Worm (Caenorhabditis elegans): ENCODE results near the gene C02H6.1.

The C02H6.1 gene

ce11 chrV:7411695-7412094 is 22.0 kb upstream of the C02H6.1 start, which contains the start of gene str-41:
Gene str-41, plus strand, starts transcription at chrV:7411995.
- TF ChIP-seq ztf-29 (GFP tag; IDR thresholded peaks at IDR 0.05) (no peak), T22C8.4 (GFP tag; IDR thresholded peaks at IDR 0.05) (no peak), flt-1 (GFP tag; IDR thresholded peaks at IDR 0.05) (no peak), tab-1 (GFP tag; IDR thresholded peaks at IDR 0.05) (no peak), ref-1 (GFP tag; conservative IDR thresholded peaks at IDR 0.05) (no peak), cog-1 (tag; optimal IDR thresholded peaks at IDR 0.05) (no peak), klf-2 (GFP tag; conservative IDR thresholded peaks at IDR 0.05) (no peak), ztf-23 (GFP tag; IDR thresholded peaks at IDR 0.05) (no peak), med-1 (GFP tag; optimal IDR thresholded peaks at IDR 0.05; ENCODE audit: insufficient read depth) (no peak)

- no peak for TF ChIP-seq T22C8.4 (GFP tag; IDR thresholded peaks at IDR 0.05)
- TF ChIP-seq klf-2 (GFP tag; conservative IDR thresholded peaks at IDR 0.05): no peak
- no peak for TF ChIP-seq ztf-23 (GFP tag; IDR thresholded peaks at IDR 0.05)
- no peak for TF ChIP-seq flt-1 (GFP tag; IDR thresholded peaks at IDR 0.05)
- no peak for TF ChIP-seq med-1 (GFP tag; optimal IDR thresholded peaks at IDR 0.05; ENCODE audit: insufficient read depth)
- TF ChIP-seq tab-1 (GFP tag; IDR thresholded peaks at IDR 0.05): no peak
- no peak for TF ChIP-seq ztf-29 (GFP tag; IDR thresholded peaks at IDR 0.05)
- no peak for TF ChIP-seq ref-1 (GFP tag; conservative IDR thresholded peaks at IDR 0.05)
- no peak for TF ChIP-seq cog-1 (tag; optimal IDR thresholded peaks at IDR 0.05)
Observed at ce11 chrV:7409599-7409998, 19.9 kb upstream of the C02H6.1 start, which contains the start of gene R13D7.2. Gene R13D7.2, plus strand, starts transcription at chrV:7409899.

- TF ChIP-seq tab-1 (GFP tag; IDR thresholded peaks at IDR 0.05): no peak
- no peak for TF ChIP-seq ztf-29 (GFP tag; IDR thresholded peaks at IDR 0.05)
- no peak for TF ChIP-seq med-1 (GFP tag; optimal IDR thresholded peaks at IDR 0.05; ENCODE audit: insufficient read depth)
- TF ChIP-seq ztf-23 (GFP tag; IDR thresholded peaks at IDR 0.05): no peak
- no peak for TF ChIP-seq klf-2 (GFP tag; conservative IDR thresholded peaks at IDR 0.05)
- no peak for TF ChIP-seq ref-1 (GFP tag; conservative IDR thresholded peaks at IDR 0.05)
- TF ChIP-seq T22C8.4 (GFP tag; IDR thresholded peaks at IDR 0.05): no peak
- no peak for TF ChIP-seq flt-1 (GFP tag; IDR thresholded peaks at IDR 0.05)
- no peak for TF ChIP-seq cog-1 (tag; optimal IDR thresholded peaks at IDR 0.05)
Observed at ce11 chrV:7408520-7408919, 18.8 kb upstream of the C02H6.1 start, which contains the start of gene srt-6. Gene srt-6, minus strand, starts transcription at chrV:7408814.

ce11 chrV:7403501-7403900 is 13.8 kb upstream of the C02H6.1 start:
- TF ChIP-seq flt-1 (GFP tag; IDR thresholded peaks at IDR 0.05) (no peak), cog-1 (tag; optimal IDR thresholded peaks at IDR 0.05) (no peak), T22C8.4 (GFP tag; IDR thresholded peaks at IDR 0.05) (no peak), ztf-23 (GFP tag; IDR thresholded peaks at IDR 0.05) (no peak), klf-2 (GFP tag; conservative IDR thresholded peaks at IDR 0.05) (no peak), ref-1 (GFP tag; conservative IDR thresholded peaks at IDR 0.05) (no peak), tab-1 (GFP tag; IDR thresholded peaks at IDR 0.05) (no peak), ztf-29 (GFP tag; IDR thresholded peaks at IDR 0.05) (no peak), med-1 (GFP tag; optimal IDR thresholded peaks at IDR 0.05; ENCODE audit: insufficient read depth) (no peak)

- TF ChIP-seq flt-1 (GFP tag; IDR thresholded peaks at IDR 0.05) (no peak), med-1 (GFP tag; optimal IDR thresholded peaks at IDR 0.05; ENCODE audit: insufficient read depth) (no peak), klf-2 (GFP tag; conservative IDR thresholded peaks at IDR 0.05) (no peak), ref-1 (GFP tag; conservative IDR thresholded peaks at IDR 0.05) (no peak), ztf-23 (GFP tag; IDR thresholded peaks at IDR 0.05) (no peak), tab-1 (GFP tag; IDR thresholded peaks at IDR 0.05) (no peak), ztf-29 (GFP tag; IDR thresholded peaks at IDR 0.05) (no peak), T22C8.4 (GFP tag; IDR thresholded peaks at IDR 0.05) (no peak), cog-1 (tag; optimal IDR thresholded peaks at IDR 0.05) (no peak)
Observed at ce11 chrV:7402355-7402754, 12.7 kb upstream of the C02H6.1 start, which contains the start of gene srj-13. Gene srj-13, plus strand, starts transcription at chrV:7402655.

ce11 chrV:7400588-7400987 is 10.9 kb upstream of the C02H6.1 start, which contains the start of gene srx-60:
Gene srx-60, plus strand, starts transcription at chrV:7400888.
- TF ChIP-seq klf-2 (GFP tag; conservative IDR thresholded peaks at IDR 0.05) (no peak), ztf-29 (GFP tag; IDR thresholded peaks at IDR 0.05) (no peak), ref-1 (GFP tag; conservative IDR thresholded peaks at IDR 0.05) (no peak), T22C8.4 (GFP tag; IDR thresholded peaks at IDR 0.05) (no peak), cog-1 (tag; optimal IDR thresholded peaks at IDR 0.05) (no peak)

ce11 chrV:7400095-7400494 is 10.4 kb upstream of the C02H6.1 start, which contains the start of gene cnc-9:
Gene cnc-9, minus strand, starts transcription at chrV:7400195.
- TF ChIP-seq T22C8.4 (GFP tag; IDR thresholded peaks at IDR 0.05) (no peak), ztf-23 (GFP tag; IDR thresholded peaks at IDR 0.05) (no peak), ztf-29 (GFP tag; IDR thresholded peaks at IDR 0.05) (no peak), flt-1 (GFP tag; IDR thresholded peaks at IDR 0.05) (no peak), cog-1 (tag; optimal IDR thresholded peaks at IDR 0.05) (no peak), klf-2 (GFP tag; conservative IDR thresholded peaks at IDR 0.05) (no peak), ref-1 (GFP tag; conservative IDR thresholded peaks at IDR 0.05) (no peak), tab-1 (GFP tag; IDR thresholded peaks at IDR 0.05) (no peak), med-1 (GFP tag; optimal IDR thresholded peaks at IDR 0.05; ENCODE audit: insufficient read depth) (no peak)

- no peak for TF ChIP-seq klf-2 (GFP tag; conservative IDR thresholded peaks at IDR 0.05)
Observed at ce11 chrV:7399202-7399601, 9.5 kb upstream of the C02H6.1 start, which contains the start of gene gst-41. Gene gst-41, minus strand, starts transcription at chrV:7399302.

ce11 chrV:7395359-7395758 is 5.7 kb upstream of the C02H6.1 start, which contains the start of gene srx-9:
Gene srx-9, minus strand, starts transcription at chrV:7395459.
- no peak for TF ChIP-seq T22C8.4 (GFP tag; IDR thresholded peaks at IDR 0.05)
- no peak for TF ChIP-seq tab-1 (GFP tag; IDR thresholded peaks at IDR 0.05)
- no peak for TF ChIP-seq flt-1 (GFP tag; IDR thresholded peaks at IDR 0.05)
- TF ChIP-seq med-1 (GFP tag; optimal IDR thresholded peaks at IDR 0.05; ENCODE audit: insufficient read depth): no peak
- no peak for TF ChIP-seq ztf-23 (GFP tag; IDR thresholded peaks at IDR 0.05)
- TF ChIP-seq cog-1 (tag; optimal IDR thresholded peaks at IDR 0.05): no peak
- no peak for TF ChIP-seq klf-2 (GFP tag; conservative IDR thresholded peaks at IDR 0.05)
- TF ChIP-seq ztf-29 (GFP tag; IDR thresholded peaks at IDR 0.05): no peak
- TF ChIP-seq ref-1 (GFP tag; conservative IDR thresholded peaks at IDR 0.05): no peak

ce11 chrV:7391933-7392332 is 2.3 kb upstream of the C02H6.1 start, which contains the start of gene fbxa-105:
Gene fbxa-105, minus strand, starts transcription at chrV:7392029.
- TF ChIP-seq med-1 (GFP tag; optimal IDR thresholded peaks at IDR 0.05; ENCODE audit: insufficient read depth) (no peak), klf-2 (GFP tag; conservative IDR thresholded peaks at IDR 0.05) (no peak), cog-1 (tag; optimal IDR thresholded peaks at IDR 0.05) (no peak), ztf-23 (GFP tag; IDR thresholded peaks at IDR 0.05) (no peak), ref-1 (GFP tag; conservative IDR thresholded peaks at IDR 0.05) (no peak), tab-1 (GFP tag; IDR thresholded peaks at IDR 0.05) (no peak), flt-1 (GFP tag; IDR thresholded peaks at IDR 0.05) (no peak)

Measured in whole organism, midembryonic.